Worm (Caenorhabditis elegans): Measurements from ENCODE around the gene C04F5.2.

DNA sequence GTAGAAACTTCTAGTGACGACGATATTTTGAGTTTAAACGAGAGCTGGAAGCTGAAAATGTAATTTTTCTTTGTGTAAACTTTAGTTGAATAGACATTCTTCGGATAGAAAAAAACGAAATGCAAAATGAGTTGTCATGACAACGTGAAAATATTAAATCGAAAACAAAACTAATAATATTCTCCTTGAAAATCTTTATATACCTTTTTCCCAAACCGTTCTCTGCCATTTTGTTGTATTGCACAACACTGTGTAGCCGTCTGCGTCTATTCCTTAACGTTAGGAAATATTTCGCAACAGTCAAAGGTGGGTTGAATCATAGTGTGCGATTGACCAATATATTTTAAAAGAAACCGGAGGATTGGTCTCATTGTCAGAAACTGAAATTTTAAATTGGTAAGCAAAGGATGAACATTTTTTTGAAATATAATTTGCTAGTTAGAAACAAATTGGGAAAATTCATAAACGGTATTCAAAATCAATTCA lies 16.0 kb downstream of the C04F5.2 start, which contains the start of gene Y58A7A.3:
- TF ChIP-seq pes-1 (GFP tag; IDR thresholded peaks at IDR 0.05), result no peak
- TF ChIP-seq ama-1 (optimal IDR thresholded peaks at IDR 0.05), result no peak
- no peak for TF ChIP-seq hmbx-1 (tag; optimal IDR thresholded peaks at IDR 0.05)
- no peak for TF ChIP-seq tbx-11 (GFP tag; IDR thresholded peaks at IDR 0.05)
- no peak for TF ChIP-seq flt-1 (GFP tag; IDR thresholded peaks at IDR 0.05)
- TF ChIP-seq aly-1 (tag; optimal IDR thresholded peaks at IDR 0.05), result no peak
- no peak for TF ChIP-seq hnd-1 (tag; optimal IDR thresholded peaks at IDR 0.05)
- no peak for TF ChIP-seq tbx-37 (GFP tag; conservative IDR thresholded peaks at IDR 0.05)
- TF ChIP-seq sea-1 (GFP tag; conservative IDR thresholded peaks at IDR 0.05), result no peak
- TF ChIP-seq F13C5.2 (tag; optimal IDR thresholded peaks at IDR 0.05), result no peak

Measured in whole organism, early embryonic.